Worm (Caenorhabditis elegans) whole organism, young adult: ENCODE data around the gene tag-280.

Experiments
- C17E4.6 ChIP-seq: fragments of 200-800 bp; sonication (Bioruptor generic); IDR thresholded peaks from 2 replicates; pipeline ENCODE4 v1.3.6; 2022; ENCODE audit warnings: missing genetic modification reagents, missing genetic modification characterization, missing compliant biosample characterization
- F52B5.7 ChIP-seq: sonication (generic microtip); optimal IDR thresholded peaks from 2 replicates; lab custom pipeline; 2016; ENCODE audit warnings: mild to moderate bottlenecking, missing genetic modification characterization, missing compliant biosample characterization
- ceh-79 ChIP-seq: sonication (generic microtip); optimal IDR thresholded peaks from 2 replicates; lab custom pipeline; 2017; ENCODE audit warnings: mild to moderate bottlenecking, missing genetic modification characterization, missing compliant biosample characterization
- efl-1 ChIP-seq: fragments of 150-350 bp; optimal IDR thresholded peaks from 2 replicates; lab custom pipeline; 2014; ENCODE audit warnings: missing biosample characterization, missing genetic modification reagents, missing genetic modification characterization
- ets-4 ChIP-seq: fragments of 200-800 bp; sonication (Bioruptor generic); optimal IDR thresholded peaks from 2 replicates; lab custom pipeline; 2018; ENCODE audit warnings: mild to moderate bottlenecking, missing genetic modification characterization, missing compliant biosample characterization
- mcd-1 ChIP-seq: fragments of 200-800 bp; sonication (Bioruptor generic); IDR thresholded peaks from 2 replicates; pipeline ENCODE4 v1.3.6; 2022; ENCODE audit warnings: missing genetic modification reagents, missing genetic modification characterization, missing compliant biosample characterization
- nfyb-1 ChIP-seq: fragments of 200-800 bp; sonication (Bioruptor generic); IDR thresholded peaks from 2 replicates; pipeline ENCODE4 v1.3.6; 2022; ENCODE audit warnings: missing genetic modification reagents, missing genetic modification characterization, missing compliant biosample characterization
- nhr-90 ChIP-seq: sonication (generic microtip); optimal IDR thresholded peaks from 2 replicates; lab custom pipeline; 2016; ENCODE audit warnings: missing genotype, mild to moderate bottlenecking, missing genetic modification characterization, missing compliant biosample characterization
- pha-4 ChIP-seq: fragments of 150-350 bp; sonication (generic microtip); optimal IDR thresholded peaks from 2 replicates; lab custom pipeline; 2014; ENCODE audit warnings: missing biosample characterization, missing genetic modification reagents, missing genetic modification characterization
- snpc-1.1 ChIP-seq: sonication (generic microtip); optimal IDR thresholded peaks from 2 replicates; lab custom pipeline; 2017; ENCODE audit warnings: missing genetic modification characterization, mild to moderate bottlenecking, missing compliant biosample characterization, antibody characterized with exemption, moderate library complexity, missing genotype, missing genetic modification reagents; ENCODE audit not compliant: insufficient read depth
- unc-130 ChIP-seq: sonication (generic microtip); optimal IDR thresholded peaks from 2 replicates; lab custom pipeline; 2016; ENCODE audit warnings: missing genetic modification reagents, missing genetic modification characterization, missing compliant biosample characterization
- xnd-1 ChIP-seq: sonication (generic microtip); optimal IDR thresholded peaks from 2 replicates; lab custom pipeline; 2016; ENCODE audit warnings: missing genotype, missing genetic modification reagents, missing genetic modification characterization, missing compliant biosample characterization

DNA sequence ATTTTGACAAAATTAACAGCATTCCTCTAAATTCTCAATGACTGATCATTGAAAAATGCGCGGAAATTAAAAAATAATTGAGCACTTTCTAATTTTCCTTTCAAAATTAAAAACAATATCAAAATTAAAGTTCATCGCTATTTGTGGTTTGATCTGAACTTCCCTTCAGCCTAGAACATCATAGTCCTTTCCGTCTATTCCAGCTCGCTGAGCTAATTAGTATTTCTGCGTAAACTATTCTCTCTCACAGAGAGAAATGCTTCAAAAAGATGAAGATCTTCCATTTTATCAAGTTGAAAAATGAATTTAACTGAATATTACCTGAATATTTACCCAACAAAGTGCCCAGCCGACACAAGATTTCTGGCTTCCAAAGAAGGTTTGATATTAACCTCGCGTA lies 46.6 kb downstream of the tag-280 start, which contains the start of gene srh-68:
- TF ChIP-seq xnd-1 (tag; lab: Kevin White, UChicago) (no peak), ets-4 (GFP tag; lab: Kevin White, UChicago) (no peak), C17E4.6 (GFP tag; lab: Robert Waterston, UW) (no peak), pha-4 (no peak), efl-1 (no peak), unc-130 (GFP tag; lab: Kevin White, UChicago) (no peak), nfyb-1 (no peak), nhr-90 (tag; lab: Kevin White, UChicago) (no peak), ceh-79 (tag; lab: Kevin White, UChicago) (no peak), F52B5.7 (tag; lab: Kevin White, UChicago) (no peak), snpc-1.1 (tag; lab: Kevin White, UChicago) (no peak), mcd-1 (GFP tag; lab: Robert Waterston, UW) (no peak)
